Worm (Caenorhabditis elegans) whole organism, early embryonic: ENCODE results near the gene txdc-17.

Experiments
- B0310.2 ChIP-seq: sonication (generic microtip); optimal IDR thresholded peaks from 2 replicates; lab custom pipeline; 2016; ENCODE audit warnings: mild to moderate bottlenecking, missing genetic modification characterization, missing compliant biosample characterization
- F13C5.2 ChIP-seq: sonication (generic microtip); optimal IDR thresholded peaks from 2 replicates; lab custom pipeline; 2017; ENCODE audit warnings: mild to moderate bottlenecking, missing genetic modification characterization, inconsistent platforms, missing compliant biosample characterization
- aly-1 ChIP-seq: sonication (generic microtip); optimal IDR thresholded peaks from 2 replicates; lab custom pipeline; 2016; ENCODE audit warnings: missing genetic modification characterization, missing compliant biosample characterization
- ama-1 ChIP-seq: fragments of 150-350 bp; optimal IDR thresholded peaks from 2 replicates; lab custom pipeline; 2014
- ceh-36 ChIP-seq: sonication (generic microtip); optimal IDR thresholded peaks from 2 replicates; lab custom pipeline; 2016; ENCODE audit warnings: missing genetic modification characterization, inconsistent platforms, missing compliant biosample characterization
- flt-1 ChIP-seq: fragments of 200-800 bp; sonication (Bioruptor generic); IDR thresholded peaks from 2 replicates; pipeline ENCODE4 v1.3.6; 2022; ENCODE audit warnings: missing genetic modification characterization, missing compliant biosample characterization
- hmbx-1 ChIP-seq: sonication (generic microtip); optimal IDR thresholded peaks from 2 replicates; lab custom pipeline; 2016; ENCODE audit warnings: mild to moderate bottlenecking, missing genetic modification characterization, missing compliant biosample characterization
- hnd-1 ChIP-seq: sonication (generic microtip); optimal IDR thresholded peaks from 2 replicates; lab custom pipeline; 2016; ENCODE audit warnings: missing genetic modification characterization, missing compliant biosample characterization
- pes-1 ChIP-seq: fragments of 200-800 bp; sonication (Bioruptor generic); IDR thresholded peaks from 2 replicates; pipeline ENCODE4 v1.3.6; 2022; ENCODE audit warnings: missing genetic modification reagents, missing genetic modification characterization, missing compliant biosample characterization
- scrt-1 ChIP-seq: fragments of 200-800 bp; sonication (Bioruptor generic); IDR thresholded peaks from 2 replicates; pipeline ENCODE4 v1.3.6; 2022; ENCODE audit warnings: missing genetic modification characterization, missing compliant biosample characterization
- tbx-11 ChIP-seq: fragments of 200-800 bp; sonication (Bioruptor generic); IDR thresholded peaks from 2 replicates; pipeline ENCODE4 v1.3.6; 2022; ENCODE audit warnings: missing genetic modification characterization, missing compliant biosample characterization
- tbx-37 ChIP-seq: fragments of 200-800 bp; sonication (Bioruptor generic); conservative IDR thresholded peaks from 2 replicates; pipeline ENCODE4 v1.3.6; 2022; ENCODE audit warnings: missing genetic modification reagents, missing genetic modification characterization, missing compliant biosample characterization
- tra-4 ChIP-seq: sonication (generic microtip); optimal IDR thresholded peaks from 2 replicates; lab custom pipeline; 2017; ENCODE audit warnings: missing genetic modification characterization, missing compliant biosample characterization

ce11 chrIII:2881117-2881516 lies 46.7 kb downstream of the txdc-17 start:
- no peak for TF ChIP-seq pes-1 (GFP tag; lab: Robert Waterston, UW)
- no peak for TF ChIP-seq tbx-11
- TF ChIP-seq ceh-36, result no peak
- TF ChIP-seq scrt-1, result no peak
- no peak for TF ChIP-seq tbx-37 (GFP tag; lab: Robert Waterston, UW)
- TF ChIP-seq F13C5.2 (tag; lab: Kevin White, UChicago), result no peak
- no peak for TF ChIP-seq hnd-1
- TF ChIP-seq ama-1 (lab: Kevin White, UChicago), result no peak
- TF ChIP-seq tra-4 (tag; lab: Kevin White, UChicago), result no peak
- TF ChIP-seq aly-1 (tag; lab: Kevin White, UChicago), result no peak
- TF ChIP-seq B0310.2, result no peak
- TF ChIP-seq hmbx-1 (tag; lab: Kevin White, UChicago), result no peak
- TF ChIP-seq flt-1 (GFP tag; lab: Robert Waterston, UW), result no peak
